Fruit fly (Drosophila melanogaster): ENCODE results near the gene mRRF1.

Gene mRRF1

dm6 chr3L:9364131-9364530 lies at the start of gene mRRF1:
mRRF1 (plus strand) TSS chr3L:9364350.
- TF ChIP-seq pdm3 (GFP tag; optimal IDR thresholded peaks at IDR 0.05), result no peak
- peak; percentile 58 for TF ChIP-seq achi (GFP tag; optimal IDR thresholded peaks at IDR 0.05)
- TF ChIP-seq Eip93F (GFP tag; optimal IDR thresholded peaks at IDR 0.05), result peak; percentile 15
- TF ChIP-seq CG8632 (GFP tag; optimal IDR thresholded peaks at IDR 0.05), result no peak
- no peak for TF ChIP-seq Ets21C (GFP tag; optimal IDR thresholded peaks at IDR 0.05)
- no peak for TF ChIP-seq CG3919 (GFP tag; optimal IDR thresholded peaks at IDR 0.05)

DNA sequence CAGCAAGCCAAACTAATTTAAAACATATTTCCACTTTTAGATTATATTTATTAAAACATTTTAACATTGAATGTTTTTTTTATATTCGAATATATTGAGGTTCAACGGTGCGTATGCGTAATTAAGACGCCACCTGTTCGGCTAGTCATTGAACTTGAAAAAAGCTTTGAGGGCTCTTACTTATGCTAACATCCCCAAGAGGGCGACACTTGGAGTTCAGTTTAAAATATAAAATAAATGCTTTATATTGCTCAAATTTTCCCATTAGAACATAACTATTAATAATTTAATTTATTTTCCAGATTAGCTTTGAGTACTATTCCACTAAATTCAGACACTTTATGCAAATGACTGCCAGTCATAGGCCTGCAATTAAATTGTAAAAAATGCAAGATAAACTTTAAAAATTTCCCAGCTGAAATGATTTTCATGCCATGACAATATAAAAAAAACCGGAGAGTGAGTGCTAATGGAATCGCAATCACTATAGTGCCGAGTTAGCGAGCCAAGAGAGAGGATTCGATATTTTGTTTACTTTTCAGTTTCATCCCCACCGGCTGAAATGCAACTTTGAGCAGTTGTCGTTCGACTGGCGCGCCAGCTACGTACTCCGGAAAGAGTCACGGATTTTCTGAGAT lies 30.3 kb upstream of the mRRF1 start, which contains the start of gene PGRP-LA:
TSS of gene PGRP-LA (plus strand) at position 588 of the 638 bp plus-strand sequence.
- TF ChIP-seq pdm3 (GFP tag; optimal IDR thresholded peaks at IDR 0.05), result peak; percentile 44
- peak; percentile 44 for TF ChIP-seq cyc (GFP tag; optimal IDR thresholded peaks at IDR 0.05)
- TF ChIP-seq CG3919 (GFP tag; optimal IDR thresholded peaks at IDR 0.05), result peak; percentile 57
- TF ChIP-seq Sox102F (GFP tag; optimal IDR thresholded peaks at IDR 0.05), result peak; percentile 31
- TF ChIP-seq Hr39 (GFP tag; optimal IDR thresholded peaks at IDR 0.05), result peak; percentile 5
- peak; percentile 26 for TF ChIP-seq Hr4 (GFP tag; optimal IDR thresholded peaks at IDR 0.05)
- TF ChIP-seq OdsH (GFP tag; optimal IDR thresholded peaks at IDR 0.05), result peak; percentile 37
- TF ChIP-seq CG6163 (GFP tag; IDR thresholded peaks at IDR 0.05), result peak; percentile 21; the same call in 1 of the 3 replicates
- TF ChIP-seq acj6 (GFP tag; optimal IDR thresholded peaks at IDR 0.05), result peak; percentile 33
- peak; percentile 18 for TF ChIP-seq CG31627 (GFP tag; optimal IDR thresholded peaks at IDR 0.05)
- no peak for TF ChIP-seq net (GFP tag; optimal IDR thresholded peaks at IDR 0.05)
- TF ChIP-seq vri (GFP tag; optimal IDR thresholded peaks at IDR 0.05), result no peak
- peak; percentile 69 for TF ChIP-seq Eip78C (GFP tag)
- peak; percentile 10 for TF ChIP-seq achi (GFP tag; optimal IDR thresholded peaks at IDR 0.05)
- peak; percentile 45 for TF ChIP-seq Met (GFP tag; optimal IDR thresholded peaks at IDR 0.05)
- no peak for TF ChIP-seq CG6808 (GFP tag; optimal IDR thresholded peaks at IDR 0.05)
- TF ChIP-seq Sox14 (GFP tag; optimal IDR thresholded peaks at IDR 0.05), result peak; percentile 10
- TF ChIP-seq lz (GFP tag; optimal IDR thresholded peaks at IDR 0.05), result peak; percentile 41
- no peak for TF ChIP-seq CG7368 (GFP tag; optimal IDR thresholded peaks at IDR 0.05)
- no peak for TF ChIP-seq Sox15 (GFP tag; optimal IDR thresholded peaks at IDR 0.05)
- TF ChIP-seq topi (GFP tag; optimal IDR thresholded peaks at IDR 0.05), result peak; percentile 21

dm6 chr3L:9335711-9336110 lies 28.4 kb upstream of the mRRF1 start:
- TF ChIP-seq esn (GFP tag; optimal IDR thresholded peaks at IDR 0.05) (no peak), CG9139 (GFP tag; optimal IDR thresholded peaks at IDR 0.05) (peak; percentile 42), Hr38 (GFP tag; optimal IDR thresholded peaks at IDR 0.05) (no peak), CG10631 (GFP tag; optimal IDR thresholded peaks at IDR 0.05) (no peak), acj6 (GFP tag; optimal IDR thresholded peaks at IDR 0.05) (no peak), topi (GFP tag; optimal IDR thresholded peaks at IDR 0.05) (no peak), Sox14 (GFP tag; optimal IDR thresholded peaks at IDR 0.05) (peak; percentile 34), CG11762 (GFP tag; optimal IDR thresholded peaks at IDR 0.05; ENCODE audit: insufficient read depth) (no peak), CG6808 (GFP tag; optimal IDR thresholded peaks at IDR 0.05) (peak; percentile 29), vri (GFP tag; optimal IDR thresholded peaks at IDR 0.05) (peak; percentile 21), CG8319 (GFP tag; optimal IDR thresholded peaks at IDR 0.05) (no peak), spab (GFP tag; optimal IDR thresholded peaks at IDR 0.05) (no peak), Smox (GFP tag; optimal IDR thresholded peaks at IDR 0.05) (no peak), Met (GFP tag; optimal IDR thresholded peaks at IDR 0.05) (no peak), pdm3 (GFP tag; optimal IDR thresholded peaks at IDR 0.05) (no peak), fd59A (GFP tag; optimal IDR thresholded peaks at IDR 0.05) (no peak), CG8119 (GFP tag; IDR thresholded peaks at IDR 0.05) (peak; percentile 38; the same call in 1 of the 3 replicates), Lpt (GFP tag; optimal IDR thresholded peaks at IDR 0.05) (peak; percentile 64), dac (GFP tag; optimal IDR thresholded peaks at IDR 0.05) (no peak), CG6792 (GFP tag; optimal IDR thresholded peaks at IDR 0.05) (peak; percentile 5), Eip78C (GFP tag) (no peak), Gug (GFP tag; IDR thresholded peaks at IDR 0.05) (peak; percentile 50; the same call in 1 of the 2 replicates), Hr4 (GFP tag; optimal IDR thresholded peaks at IDR 0.05) (no peak), ss (GFP tag; optimal IDR thresholded peaks at IDR 0.05) (peak; percentile 8 to 60), CG31627 (GFP tag; optimal IDR thresholded peaks at IDR 0.05) (no peak), Eip93F (GFP tag; optimal IDR thresholded peaks at IDR 0.05) (no peak), Hr39 (GFP tag; optimal IDR thresholded peaks at IDR 0.05) (no peak), fd85E (GFP tag; optimal IDR thresholded peaks at IDR 0.05) (no peak), CG16779 (tag; optimal IDR thresholded peaks at IDR 0.05) (peak; percentile 68), CG6276 (GFP tag; optimal IDR thresholded peaks at IDR 0.05) (peak; percentile 28), dsx (GFP tag; optimal IDR thresholded peaks at IDR 0.05; ENCODE audit: poor library complexity, severe bottlenecking) (no peak), lz (GFP tag; optimal IDR thresholded peaks at IDR 0.05) (no peak), CG7368 (GFP tag; optimal IDR thresholded peaks at IDR 0.05) (peak; percentile 32), svp (GFP tag) (peak; percentile 80), CG6854 (GFP tag; optimal IDR thresholded peaks at IDR 0.05) (peak; percentile 59)
